Worm (Caenorhabditis elegans) whole organism, L1 larva: ENCODE data around the gene ZK1240.6.

ENCODE experiments used
- ama-1 ChIP-seq: fragments of 150-350 bp; optimal IDR thresholded peaks from 2 replicates; lab custom pipeline; 2014
- ceh-82 ChIP-seq, 3 experiments: fragments of 150-350 bp in 1 of 3; sonication (generic microtip) in 2 of 3; optimal IDR thresholded peaks; 2 replicates each; lab custom pipeline; 2014 to 2017; ENCODE audit warnings: missing biosample characterization in 3 of 3, missing genetic modification characterization in 3 of 3
- dpl-1 ChIP-seq, 3 experiments: fragments of 150-350 bp in 2 of 3; sonication (generic microtip) in 1 of 3; optimal IDR thresholded peaks; 2 replicates each; lab custom pipeline; 2014 to 2017; ENCODE audit warnings: missing biosample characterization in 3 of 3, missing genetic modification characterization in 3 of 3, missing genetic modification reagents in 3 of 3
- efl-1 ChIP-seq, 4 experiments: fragments of 150-350 bp; optimal IDR thresholded peaks in 3 of 4; peaks in 1 of 4; 1 replicate in 1 of 4; 2 replicates in 3 of 4; lab custom pipeline; 2014; ENCODE audit warnings: missing biosample characterization in 2 of 4, missing genetic modification characterization in 2 of 4, missing genetic modification reagents in 2 of 4
- egl-13 ChIP-seq: sonication (generic microtip); optimal IDR thresholded peaks from 2 replicates; lab custom pipeline; 2016; ENCODE audit warnings: missing genotype, missing genetic modification reagents, missing genetic modification characterization, missing compliant biosample characterization
- grh-1 ChIP-seq: fragments of 200-800 bp; sonication (Bioruptor generic); IDR thresholded peaks from 2 replicates; pipeline ENCODE4 v1.3.6; 2022; ENCODE audit warnings: missing genetic modification reagents, missing genetic modification characterization, missing compliant biosample characterization
- hlh-17 ChIP-seq: fragments of 200-800 bp; sonication (Bioruptor generic); optimal IDR thresholded peaks from 2 replicates; lab custom pipeline; 2018; ENCODE audit warnings: missing genetic modification characterization, mild to moderate bottlenecking, missing compliant biosample characterization, moderate library complexity, borderline replicate concordance
- nhr-12 ChIP-seq: sonication (generic microtip); optimal IDR thresholded peaks from 2 replicates; lab custom pipeline; 2017; ENCODE audit warnings: missing biosample characterization, missing genetic modification characterization
- pag-3 ChIP-seq: sonication (generic microtip); optimal IDR thresholded peaks from 2 replicates; lab custom pipeline; 2017; ENCODE audit warnings: missing genetic modification characterization, mild to moderate bottlenecking, missing compliant biosample characterization, antibody characterized with exemption, borderline replicate concordance; ENCODE audit not compliant: insufficient read depth
- snpc-4 ChIP-seq: fragments of 150-350 bp; optimal IDR thresholded peaks from 2 replicates; lab custom pipeline; 2014; ENCODE audit warnings: missing biosample characterization, missing genetic modification characterization

- TF ChIP-seq hlh-17 (GFP tag; lab: Kevin White, UChicago) (no peak), ceh-82 (tag; optimal IDR thresholded peaks at IDR 0.05; lab: Kevin White, UChicago) (no peak), pag-3 (no peak), ama-1 (no peak), egl-13 (no peak), grh-1 (GFP tag; lab: Robert Waterston, UW) (no peak), efl-1 (optimal IDR thresholded peaks at IDR 0.05; lab: Kevin White, UChicago) (no peak), efl-1 (GFP tag; optimal IDR thresholded peaks at IDR 0.05 in 1 of 2; lab: Kevin White, UChicago) (no peak), dpl-1 (GFP tag; optimal IDR thresholded peaks at IDR 0.05; lab: Kevin White, UChicago) (no peak), nhr-12 (no peak), snpc-4 (tag; lab: Kevin White, UChicago) (no peak)
Measured at ce11 chrII:2304575-2304974, 18.1 kb downstream of the ZK1240.6 start.
